Worm (Caenorhabditis elegans): ENCODE results near the gene fbxa-104.

Gene fbxa-104

DNA sequence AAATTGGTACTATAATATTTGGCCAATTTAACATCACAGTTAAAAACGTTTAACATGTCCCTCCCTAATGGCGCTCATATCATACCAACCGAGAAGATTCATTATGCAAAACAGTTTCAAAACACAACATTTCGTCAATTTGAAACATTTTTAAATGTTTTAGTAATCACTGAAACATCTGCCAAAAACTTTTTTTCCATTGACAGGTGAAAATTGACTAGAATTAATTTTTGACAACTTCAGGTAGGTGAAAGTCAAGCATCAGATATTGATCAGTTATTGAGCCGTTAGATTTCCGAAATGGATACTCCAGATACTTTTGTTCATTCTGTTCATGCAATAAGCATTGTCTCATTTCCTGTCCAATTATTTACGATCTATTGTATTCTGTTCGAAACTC is 16.6 kb downstream of the fbxa-104 start, which contains the start of gene srh-257:
TSS of gene srh-257 (plus strand) at position 301 of the 400 bp plus-strand sequence.
- TF ChIP-seq pag-3 (tag; optimal IDR thresholded peaks at IDR 0.05; ENCODE audit: borderline replicate concordance) = no peak
- no peak for TF ChIP-seq dmd-4 (tag; optimal IDR thresholded peaks at IDR 0.05; ENCODE audit: borderline replicate concordance)
- no peak for TF ChIP-seq hlh-30 (tag; optimal IDR thresholded peaks at IDR 0.05; ENCODE audit: insufficient read depth)
- TF ChIP-seq odd-2 (tag; optimal IDR thresholded peaks at IDR 0.05) = no peak
- no peak for TF ChIP-seq sdc-2 (tag; optimal IDR thresholded peaks at IDR 0.05)
- no peak for TF ChIP-seq Y22D7AL.16 (tag; optimal IDR thresholded peaks at IDR 0.05)
- TF ChIP-seq ceh-30 (tag; optimal IDR thresholded peaks at IDR 0.05) = no peak
- no peak for TF ChIP-seq ceh-31 (tag; optimal IDR thresholded peaks at IDR 0.05)
- no peak for TF ChIP-seq hlh-6 (tag; optimal IDR thresholded peaks at IDR 0.05)
- TF ChIP-seq zip-5 (tag; optimal IDR thresholded peaks at IDR 0.05) = no peak
- TF ChIP-seq ttx-3 (tag; optimal IDR thresholded peaks at IDR 0.05) = no peak
- TF ChIP-seq pros-1 (tag; optimal IDR thresholded peaks at IDR 0.05) = no peak
- no peak for TF ChIP-seq dve-1 (tag; optimal IDR thresholded peaks at IDR 0.05)
- no peak for TF ChIP-seq eyg-1 (tag; optimal IDR thresholded peaks at IDR 0.05)
- no peak for TF ChIP-seq pat-9 (tag; optimal IDR thresholded peaks at IDR 0.05)
- no peak for TF ChIP-seq ceh-14 (tag; optimal IDR thresholded peaks at IDR 0.05)

DNA sequence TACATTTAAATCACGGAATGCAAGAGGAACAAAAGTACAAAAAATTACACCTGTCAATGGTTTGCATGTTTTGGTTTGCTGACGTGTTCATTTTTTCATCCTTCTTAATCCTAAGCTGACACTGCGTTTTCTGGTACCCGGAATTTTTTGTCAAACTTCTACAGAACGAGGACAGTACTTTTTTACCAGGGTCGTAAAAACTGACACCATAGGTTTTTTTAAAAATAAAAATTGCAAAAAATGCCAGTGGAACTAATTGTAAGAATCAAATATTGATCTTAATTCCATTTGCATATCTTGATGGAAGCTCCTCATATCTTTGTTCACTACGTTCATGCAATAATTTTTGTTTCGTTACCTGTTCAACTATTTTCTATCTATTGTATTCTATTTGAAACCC is 18.6 kb downstream of the fbxa-104 start, which contains the start of gene srh-258:
TSS of gene srh-258 (plus strand) at position 301 of the 400 bp plus-strand sequence.
- TF ChIP-seq F13H6.1 (tag; optimal IDR thresholded peaks at IDR 0.05) (no peak), pag-3 (tag; optimal IDR thresholded peaks at IDR 0.05; ENCODE audit: borderline replicate concordance) (no peak), rnt-1 (tag; optimal IDR thresholded peaks at IDR 0.05) (no peak), ceh-6 (GFP tag; optimal IDR thresholded peaks at IDR 0.05) (no peak), che-1 (tag; optimal IDR thresholded peaks at IDR 0.05) (no peak), ref-2 (tag; optimal IDR thresholded peaks at IDR 0.05) (no peak), unc-86 (tag; optimal IDR thresholded peaks at IDR 0.05) (no peak), pros-1 (tag; optimal IDR thresholded peaks at IDR 0.05) (no peak), ceh-30 (tag; optimal IDR thresholded peaks at IDR 0.05) (no peak), ama-1 (optimal IDR thresholded peaks at IDR 0.05) (no peak), ttx-3 (tag; optimal IDR thresholded peaks at IDR 0.05) (no peak), C08G9.2 (tag; optimal IDR thresholded peaks at IDR 0.05) (no peak), ahr-1 (tag; optimal IDR thresholded peaks at IDR 0.05) (no peak), ceh-34 (tag; optimal IDR thresholded peaks at IDR 0.05) (no peak), lim-6 (tag; optimal IDR thresholded peaks at IDR 0.05) (no peak)

DNA sequence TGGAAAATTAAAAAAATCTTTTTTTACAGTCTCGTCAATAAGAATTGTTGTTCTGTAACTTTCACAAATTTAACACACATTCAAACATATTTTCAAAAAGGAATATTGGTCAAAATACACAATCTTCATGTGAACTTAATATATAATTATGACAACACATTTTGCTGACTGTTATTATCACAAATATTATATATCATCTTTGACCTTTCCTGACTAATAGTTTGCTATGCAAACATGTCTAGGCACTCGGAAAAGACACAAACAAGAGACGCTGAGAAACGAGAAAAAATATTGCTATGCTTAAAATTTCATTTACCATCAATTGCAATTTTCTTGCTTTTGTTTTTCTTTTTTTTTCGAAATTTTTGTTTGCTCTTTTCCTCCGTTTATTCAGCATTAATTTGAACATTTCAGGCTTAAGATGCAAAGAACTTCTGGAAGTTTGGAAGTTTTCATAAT is 21.6 kb downstream of the fbxa-104 start, which contains the start of gene fbxa-135:
TSS of gene fbxa-135 (plus strand) at position 409 of the 459 bp plus-strand sequence.
- no peak for TF ChIP-seq ceh-34 (tag; optimal IDR thresholded peaks at IDR 0.05)
- no peak for TF ChIP-seq che-1 (tag; optimal IDR thresholded peaks at IDR 0.05)
- TF ChIP-seq C38D4.7 (GFP tag; optimal IDR thresholded peaks at IDR 0.05) = no peak
- no peak for TF ChIP-seq nhr-232 (tag; optimal IDR thresholded peaks at IDR 0.05)
- TF ChIP-seq nfya-1 (tag; optimal IDR thresholded peaks at IDR 0.05) = no peak
- no peak for TF ChIP-seq ztf-16 (tag; optimal IDR thresholded peaks at IDR 0.05)
- TF ChIP-seq mec-3 (tag; optimal IDR thresholded peaks at IDR 0.05; ENCODE audit: borderline replicate concordance) = no peak
- TF ChIP-seq K02D7.2 (tag; optimal IDR thresholded peaks at IDR 0.05) = no peak
- no peak for TF ChIP-seq ttx-3 (tag; optimal IDR thresholded peaks at IDR 0.05)
- no peak for TF ChIP-seq ceh-22 (tag; optimal IDR thresholded peaks at IDR 0.05)
- TF ChIP-seq ref-2 (tag; optimal IDR thresholded peaks at IDR 0.05) = no peak
- TF ChIP-seq ceh-24 (tag; optimal IDR thresholded peaks at IDR 0.05) = no peak
- TF ChIP-seq pat-9 (tag; optimal IDR thresholded peaks at IDR 0.05) = no peak
- no peak for TF ChIP-seq unc-42 (tag; optimal IDR thresholded peaks at IDR 0.05)
- no peak for TF ChIP-seq pros-1 (tag; optimal IDR thresholded peaks at IDR 0.05)
- no peak for TF ChIP-seq hlh-8 (tag; optimal IDR thresholded peaks at IDR 0.05)
- TF ChIP-seq dmd-4 (tag; optimal IDR thresholded peaks at IDR 0.05; ENCODE audit: borderline replicate concordance) = no peak
